Fruit fly (Drosophila melanogaster) whole organism, wandering third instar larva: ENCODE measurements around the gene Col4a1.

Source experiments
- Abd-B ChIP-seq: fragments of >200 bp; optimal IDR thresholded peaks from 2 replicates; lab custom pipeline; 2017; ENCODE audit warnings: missing biosample characterization, missing genetic modification characterization
- Dif ChIP-seq: fragments of 200-275, 200-300 bp; sonication (Bioruptor generic); optimal IDR thresholded peaks from 2 replicates; lab custom pipeline; 2018; ENCODE audit warnings: missing biosample characterization, missing genetic modification characterization; ENCODE audit not compliant: partially characterized antibody
- Myc ChIP-seq: fragments of >200 bp; optimal IDR thresholded peaks from 2 replicates; lab custom pipeline; 2017
- brk ChIP-seq: fragments of 200-800 bp; sonication (Bioruptor generic); optimal IDR thresholded peaks from 2 replicates; lab custom pipeline; 2016; ENCODE audit warnings: missing biosample characterization, mild to moderate bottlenecking, missing genetic modification characterization
- lola ChIP-seq: fragments of >200 bp; optimal IDR thresholded peaks from 2 replicates; lab custom pipeline; 2017; ENCODE audit warnings: missing biosample characterization, missing genetic modification characterization
- psq ChIP-seq: fragments of 200-800 bp; sonication (Bioruptor generic); optimal IDR thresholded peaks from 3 replicates; lab custom pipeline; 2017; ENCODE audit warnings: missing biosample characterization, mild to moderate bottlenecking, missing genetic modification characterization, moderate library complexity

dm6 chr2L:4981278-4981966, 48.0 kb upstream of the Col4a1 start, which contains the start of the genes CG8892 and CG34126:
- TF ChIP-seq lola (GFP tag; lab: Kevin White, UChicago) (no peak), Dif (GFP tag; lab: Kevin White, UChicago) (no peak), Myc (lab: Kevin White, UChicago) (peak; percentile 62), Abd-B (GFP tag; lab: Kevin White, UChicago) (no peak), psq (peak; percentile 97), brk (peak; percentile 95)
